Fruit fly (Drosophila melanogaster) whole organism, prepupa: ENCODE measurements around the gene prd1.

ENCODE experiments used
- Blimp-1 ChIP-seq: fragments of 200-800 bp; sonication (Bioruptor generic); optimal IDR thresholded peaks from 3 replicates; lab custom pipeline; 2017; ENCODE audit warnings: missing biosample characterization, missing genetic modification characterization, mild to moderate bottlenecking, moderate library complexity, missing genetic modification reagents
- CG10631 ChIP-seq: fragments of 200-800 bp; sonication (Bioruptor generic); optimal IDR thresholded peaks from 2 replicates; lab custom pipeline; 2016; ENCODE audit warnings: missing biosample characterization, missing genetic modification characterization
- CG10669 ChIP-seq: fragments of 200-800 bp; sonication (Bioruptor generic); optimal IDR thresholded peaks from 3 replicates; lab custom pipeline; 2018; ENCODE audit warnings: missing biosample characterization, mild to moderate bottlenecking, missing genetic modification characterization, moderate library complexity
- CG11294 ChIP-seq: fragments of 200-800 bp; sonication (Bioruptor generic); IDR thresholded peaks from 2 replicates; pipeline ENCODE4 v1.3.6; 2022; ENCODE audit warnings: missing biosample characterization, missing genetic modification characterization
- CG11762 ChIP-seq: fragments of 200-800 bp; sonication (Bioruptor generic); optimal IDR thresholded peaks from 3 replicates; lab custom pipeline; 2016; ENCODE audit warnings: missing biosample characterization, missing genetic modification characterization; ENCODE audit not compliant: insufficient read depth
- CG11902 ChIP-seq: fragments of 200-800 bp; sonication (Bioruptor generic); optimal IDR thresholded peaks from 3 replicates; lab custom pipeline; 2016; ENCODE audit warnings: missing biosample characterization, missing genetic modification characterization
- CG1621 ChIP-seq: fragments of 200-800 bp; sonication (Bioruptor generic); optimal IDR thresholded peaks from 3 replicates; lab custom pipeline; 2018; ENCODE audit warnings: missing biosample characterization, mild to moderate bottlenecking, missing genetic modification characterization
- CG16779 ChIP-seq: fragments of 200-800 bp; sonication (Bioruptor generic); optimal IDR thresholded peaks from 3 replicates; lab custom pipeline; 2017; ENCODE audit warnings: missing biosample characterization, mild to moderate bottlenecking, missing genetic modification characterization
- CG3032 ChIP-seq: fragments of 200-800 bp; optimal IDR thresholded peaks from 2 replicates; lab custom pipeline; 2019; ENCODE audit warnings: missing biosample characterization, mild to moderate bottlenecking, missing genetic modification characterization, moderate library complexity
- CG31627 ChIP-seq: fragments of 200-800 bp; sonication (Bioruptor generic); optimal IDR thresholded peaks from 3 replicates; lab custom pipeline; 2016; ENCODE audit warnings: missing biosample characterization, missing genetic modification characterization
- CG32006 ChIP-seq: fragments of 200-800 bp; sonication (Bioruptor generic); optimal IDR thresholded peaks from 3 replicates; lab custom pipeline; 2017; ENCODE audit warnings: missing biosample characterization, mild to moderate bottlenecking, missing genetic modification characterization
- CG3919 ChIP-seq: fragments of 200-800 bp; sonication (Bioruptor generic); optimal IDR thresholded peaks from 3 replicates; lab custom pipeline; 2016; ENCODE audit warnings: missing biosample characterization, missing genetic modification characterization
- CG6163 ChIP-seq: fragments of 200-800 bp; sonication (Bioruptor generic); IDR thresholded peaks from 3 replicates; pipeline ENCODE4 v1.3.6; 2022; ENCODE audit warnings: missing biosample characterization, missing genetic modification characterization
- CG6276 ChIP-seq: fragments of 200-800 bp; sonication (Bioruptor generic); optimal IDR thresholded peaks from 2 replicates; lab custom pipeline; 2017; ENCODE audit warnings: missing biosample characterization, mild to moderate bottlenecking, missing genetic modification characterization
- CG6808 ChIP-seq: fragments of 200-800 bp; sonication (Bioruptor generic); optimal IDR thresholded peaks from 3 replicates; lab custom pipeline; 2017; ENCODE audit warnings: missing biosample characterization, missing genetic modification characterization, mild to moderate bottlenecking, moderate library complexity, missing genetic modification reagents
- CG7368 ChIP-seq: fragments of 200-800 bp; sonication (Bioruptor generic); optimal IDR thresholded peaks from 3 replicates; lab custom pipeline; 2016; ENCODE audit warnings: missing biosample characterization, missing genetic modification characterization
- CG8119 ChIP-seq: fragments of 200-800 bp; sonication (Bioruptor generic); IDR thresholded peaks from 3 replicates; pipeline ENCODE4 v1.3.6; 2022; ENCODE audit warnings: missing biosample characterization, missing genetic modification characterization
- CG8319 ChIP-seq: fragments of 200-800 bp; sonication (Bioruptor generic); optimal IDR thresholded peaks from 3 replicates; lab custom pipeline; 2016; ENCODE audit warnings: missing biosample characterization, missing genetic modification characterization
- CG8632 ChIP-seq: fragments of 200-800 bp; sonication (Bioruptor generic); optimal IDR thresholded peaks from 3 replicates; lab custom pipeline; 2016; ENCODE audit warnings: missing biosample characterization, missing genetic modification characterization
- CG9139 ChIP-seq: fragments of 200-800 bp; sonication (Bioruptor generic); optimal IDR thresholded peaks from 3 replicates; lab custom pipeline; 2017; ENCODE audit warnings: missing biosample characterization, mild to moderate bottlenecking, missing genetic modification characterization
- Eip78C ChIP-seq: fragments of 200-800 bp; sonication (Bioruptor generic); peaks from one replicate; lab custom pipeline; 2016; ENCODE audit warnings: missing biosample characterization, missing genetic modification characterization
- Eip93F ChIP-seq: fragments of 200-800 bp; sonication (Bioruptor generic); optimal IDR thresholded peaks from 2 replicates; lab custom pipeline; 2016; ENCODE audit warnings: missing biosample characterization, mild to moderate bottlenecking, missing genetic modification characterization
- Ets21C ChIP-seq: fragments of 200-800 bp; sonication (Bioruptor generic); optimal IDR thresholded peaks from 3 replicates; lab custom pipeline; 2016; ENCODE audit warnings: missing biosample characterization, missing genetic modification characterization
- Ets96B ChIP-seq: fragments of 200-800 bp; optimal IDR thresholded peaks from 2 replicates; lab custom pipeline; 2019; ENCODE audit warnings: missing biosample characterization, mild to moderate bottlenecking, missing genetic modification characterization, moderate library complexity
- Hr38 ChIP-seq: sonication (Bioruptor generic); optimal IDR thresholded peaks from 2 replicates; lab custom pipeline; 2016; ENCODE audit warnings: missing biosample characterization, missing genetic modification characterization
- Hr39 ChIP-seq: fragments of 200-800 bp; sonication (Bioruptor generic); optimal IDR thresholded peaks from 2 replicates; lab custom pipeline; 2016; ENCODE audit warnings: missing biosample characterization, missing genetic modification characterization
- Hr4 ChIP-seq: fragments of 200-800 bp; sonication (Bioruptor generic); optimal IDR thresholded peaks from 3 replicates; lab custom pipeline; 2016; ENCODE audit warnings: missing biosample characterization, missing genetic modification characterization
- Lpt ChIP-seq: fragments of 200-800 bp; sonication (Bioruptor generic); optimal IDR thresholded peaks from 3 replicates; lab custom pipeline; 2016; ENCODE audit warnings: missing biosample characterization, missing genetic modification characterization
- Met ChIP-seq: fragments of 200-800 bp; sonication (Bioruptor generic); optimal IDR thresholded peaks from 3 replicates; lab custom pipeline; 2016; ENCODE audit warnings: missing biosample characterization, missing genetic modification characterization
- Smox ChIP-seq: fragments of 200-800 bp; sonication (Bioruptor generic); optimal IDR thresholded peaks from 3 replicates; lab custom pipeline; 2016; ENCODE audit warnings: missing biosample characterization, missing genetic modification characterization
- Sox102F ChIP-seq: fragments of 200-800 bp; sonication (Bioruptor generic); optimal IDR thresholded peaks from 2 replicates; lab custom pipeline; 2016; ENCODE audit warnings: missing biosample characterization, mild to moderate bottlenecking, missing genetic modification characterization
- Sox15 ChIP-seq: fragments of 200-800 bp; sonication (Bioruptor generic); optimal IDR thresholded peaks from 3 replicates; lab custom pipeline; 2016; ENCODE audit warnings: missing biosample characterization, missing genetic modification characterization
- achi ChIP-seq: fragments of 200-800 bp; sonication (Bioruptor generic); optimal IDR thresholded peaks from 3 replicates; lab custom pipeline; 2016; ENCODE audit warnings: missing biosample characterization, missing genetic modification characterization
- acj6 ChIP-seq: fragments of 200-800 bp; sonication (Bioruptor generic); optimal IDR thresholded peaks from 3 replicates; lab custom pipeline; 2016; ENCODE audit warnings: missing biosample characterization, missing genetic modification characterization
- cyc ChIP-seq: fragments of 200-800 bp; sonication (Bioruptor generic); optimal IDR thresholded peaks from 3 replicates; lab custom pipeline; 2016; ENCODE audit warnings: missing biosample characterization, missing genetic modification characterization
- dac ChIP-seq: fragments of 200-800 bp; sonication (Bioruptor generic); optimal IDR thresholded peaks from 2 replicates; lab custom pipeline; 2017; ENCODE audit warnings: missing biosample characterization, mild to moderate bottlenecking, missing genetic modification characterization
- dsx ChIP-seq: fragments of 200-800 bp; optimal IDR thresholded peaks from 3 replicates; lab custom pipeline; 2019; ENCODE audit warnings: missing biosample characterization, mild to moderate bottlenecking, missing genetic modification characterization, moderate library complexity; ENCODE audit not compliant: poor library complexity, severe bottlenecking
- eg ChIP-seq: fragments of 200-800 bp; sonication (Bioruptor generic); IDR thresholded peaks from 3 replicates; pipeline ENCODE4 v1.3.6; 2022; ENCODE audit warnings: missing biosample characterization, missing genetic modification characterization
- esn ChIP-seq: fragments of 200-800 bp; sonication (Bioruptor generic); optimal IDR thresholded peaks from 2 replicates; lab custom pipeline; 2016; ENCODE audit warnings: missing biosample characterization, mild to moderate bottlenecking, missing genetic modification characterization, moderate library complexity
- fd59A ChIP-seq: fragments of 200-800 bp; sonication (Bioruptor generic); optimal IDR thresholded peaks from 2 replicates; lab custom pipeline; 2017; ENCODE audit warnings: missing biosample characterization, mild to moderate bottlenecking, missing genetic modification characterization, missing genetic modification reagents
- lz ChIP-seq: fragments of 200-800 bp; sonication (Bioruptor generic); optimal IDR thresholded peaks from 3 replicates; lab custom pipeline; 2016; ENCODE audit warnings: missing biosample characterization, missing genetic modification characterization
- pdm3 ChIP-seq: fragments of 200-800 bp; sonication (Bioruptor generic); optimal IDR thresholded peaks from 3 replicates; lab custom pipeline; 2016; ENCODE audit warnings: missing biosample characterization, missing genetic modification characterization
- salr ChIP-seq, 2 experiments: fragments of 200-800 bp; sonication (Bioruptor generic); optimal IDR thresholded peaks; 3 replicates each; lab custom pipeline; 2016 to 2018; ENCODE audit warnings: missing biosample characterization in 2 of 2, missing genetic modification characterization in 2 of 2, mild to moderate bottlenecking in 1 of 2
- spab ChIP-seq: fragments of 200-800 bp; sonication (Bioruptor generic); optimal IDR thresholded peaks from 2 replicates; lab custom pipeline; 2017; ENCODE audit warnings: missing biosample characterization, mild to moderate bottlenecking, missing genetic modification characterization, missing genetic modification reagents
- ss ChIP-seq, 2 experiments: fragments of 200-800 bp; sonication (Bioruptor generic); optimal IDR thresholded peaks; 2 replicates in 1 of 2; 3 replicates in 1 of 2; lab custom pipeline; 2017 to 2018; ENCODE audit warnings: mild to moderate bottlenecking in 2 of 2, missing biosample characterization in 2 of 2, missing genetic modification characterization in 2 of 2, moderate library complexity in 1 of 2
- topi ChIP-seq: fragments of 200-800 bp; sonication (Bioruptor generic); optimal IDR thresholded peaks from 3 replicates; lab custom pipeline; 2016; ENCODE audit warnings: missing biosample characterization, missing genetic modification characterization

The prd1 gene

dm6 chr3R:11776068-11776767 lies 10.6 kb downstream of the prd1 start:
- TF ChIP-seq CG8319 (no peak), CG7368 (GFP tag; lab: Kevin White, UChicago) (no peak), Lpt (no peak), CG3032 (tag; lab: Kevin White, UChicago) (no peak), esn (GFP tag; lab: Kevin White, UChicago) (no peak), Blimp-1 (GFP tag; lab: Kevin White, UChicago) (no peak), CG6163 (GFP tag; lab: Robert Waterston, UW) (no peak), CG10631 (no peak)
- TF ChIP-seq, all 60 proteins: peak for 0

dm6 chr3R:11775207-11775606 lies 11.6 kb downstream of the prd1 start:
- TF ChIP-seq cyc (GFP tag; lab: Kevin White, UChicago) (no peak), dac (GFP tag; lab: Kevin White, UChicago) (no peak)

dm6 chr3R:11773999-11774397 lies 12.8 kb downstream of the prd1 start:
- peak; percentile 46 for TF ChIP-seq achi
- peak; percentile 36 for TF ChIP-seq pdm3 (GFP tag; lab: Kevin White, UChicago)
- peak; percentile 51 for TF ChIP-seq CG32006 (GFP tag; lab: Kevin White, UChicago)
- TF ChIP-seq CG31627 (GFP tag; lab: Kevin White, UChicago) = peak; percentile 27
- no peak for TF ChIP-seq fd59A (GFP tag; lab: Kevin White, UChicago)
- peak; percentile 73 for TF ChIP-seq Ets96B (tag; lab: Kevin White, UChicago)
- no peak for TF ChIP-seq dac (GFP tag; lab: Kevin White, UChicago)
- peak; percentile 50 for TF ChIP-seq spab
- TF ChIP-seq Hr39 = peak; percentile 0
- TF ChIP-seq CG1621 (tag; lab: Kevin White, UChicago) = no peak
- TF ChIP-seq Ets21C = no peak
- peak; percentile 21 for TF ChIP-seq CG8632 (GFP tag; lab: Kevin White, UChicago)
- TF ChIP-seq salr (GFP tag; optimal IDR thresholded peaks at IDR 0.05; lab: Kevin White, UChicago) = peak in 1 of 2 experiments; percentile 34
- TF ChIP-seq CG7368 (GFP tag; lab: Kevin White, UChicago) = no peak
- peak; percentile 10 for TF ChIP-seq Sox15 (GFP tag; lab: Kevin White, UChicago)
- TF ChIP-seq CG11762 (GFP tag; lab: Kevin White, UChicago) = no peak
- no peak for TF ChIP-seq CG6276 (GFP tag; lab: Kevin White, UChicago)
- peak; percentile 53 for TF ChIP-seq acj6 (GFP tag; lab: Kevin White, UChicago)
- peak; percentile 36; the same call in 1 of the 3 replicates for TF ChIP-seq CG8119
- no peak for TF ChIP-seq Lpt
- TF ChIP-seq Hr38 (GFP tag; lab: Kevin White, UChicago) = no peak
- peak; percentile 66 for TF ChIP-seq dsx (GFP tag; lab: Kevin White, UChicago)
- peak; percentile 6 for TF ChIP-seq CG9139 (GFP tag; lab: Kevin White, UChicago)
- TF ChIP-seq eg (GFP tag; lab: Robert Waterston, UW) = no peak
- no peak for TF ChIP-seq CG11902
- TF ChIP-seq CG10669 (GFP tag; lab: Kevin White, UChicago) = peak; percentile 38
- peak; percentile 40 for TF ChIP-seq Smox (GFP tag; lab: Kevin White, UChicago)
- peak; percentile 47 for TF ChIP-seq CG6808 (GFP tag; lab: Kevin White, UChicago)
- no peak for TF ChIP-seq CG16779 (tag; lab: Kevin White, UChicago)
- TF ChIP-seq Eip78C = peak; percentile 86
- TF ChIP-seq CG6163 (GFP tag; lab: Robert Waterston, UW) = no peak
- peak; percentile 43 for TF ChIP-seq topi (GFP tag; lab: Kevin White, UChicago)
- no peak for TF ChIP-seq Eip93F (GFP tag; lab: Kevin White, UChicago)
- TF ChIP-seq Hr4 (GFP tag; lab: Kevin White, UChicago) = peak; percentile 47
- TF ChIP-seq lz = peak; percentile 43
- TF ChIP-seq ss (GFP tag; optimal IDR thresholded peaks at IDR 0.05; lab: Kevin White, UChicago) = peak; percentile 32 to 44
- TF ChIP-seq CG8319 = no peak
- peak; percentile 3 for TF ChIP-seq Sox102F (GFP tag; lab: Kevin White, UChicago)
- peak; percentile 34 for TF ChIP-seq CG3919 (GFP tag; lab: Kevin White, UChicago)
- TF ChIP-seq Met = peak; percentile 52
- TF ChIP-seq CG11294 (GFP tag; lab: Robert Waterston, UW) = no peak
